Fruit fly (Drosophila melanogaster) whole organism, embryonic: ENCODE measurements around the gene CG11836.

Experiments
- CG10543 ChIP-seq: fragments of 200-800 bp; sonication (Bioruptor generic); optimal IDR thresholded peaks from 3 replicates; lab custom pipeline; 2017; ENCODE audit warnings: missing biosample characterization, mild to moderate bottlenecking, missing genetic modification characterization, moderate library complexity
- CG12104 ChIP-seq: fragments of 200-800 bp; sonication (Bioruptor generic); optimal IDR thresholded peaks from 3 replicates; lab custom pipeline; 2016; ENCODE audit warnings: missing biosample characterization, missing genetic modification characterization
- CG13287 ChIP-seq: fragments of 200-800 bp; sonication (Bioruptor generic); IDR thresholded peaks from 2 replicates; pipeline ENCODE4 v1.3.6; 2022; ENCODE audit warnings: missing biosample characterization, missing genetic modification characterization; ENCODE audit not compliant: partially characterized antibody
- CG13894 ChIP-seq: fragments of 200-800 bp; sonication (Bioruptor generic); optimal IDR thresholded peaks from 3 replicates; lab custom pipeline; 2018; ENCODE audit warnings: missing biosample characterization, mild to moderate bottlenecking, missing genetic modification characterization, moderate library complexity
- CG15696 ChIP-seq: fragments of 200-800 bp; sonication (Bioruptor generic); optimal IDR thresholded peaks from 2 replicates; lab custom pipeline; 2019; ENCODE audit warnings: missing biosample characterization, mild to moderate bottlenecking, missing genetic modification characterization, moderate library complexity
- CG1602 ChIP-seq: fragments of 200-800 bp; sonication (Bioruptor generic); optimal IDR thresholded peaks from 3 replicates; lab custom pipeline; 2016; ENCODE audit warnings: missing biosample characterization, missing genetic modification characterization
- CG16779 ChIP-seq: fragments of 200-800 bp; sonication (Bioruptor generic); IDR thresholded peaks from 2 replicates; pipeline ENCODE4 v1.3.6; 2022; ENCODE audit warnings: missing biosample characterization, missing genetic modification characterization
- CG17186 ChIP-seq: fragments of 200-800 bp; sonication (Bioruptor generic); optimal IDR thresholded peaks from 3 replicates; lab custom pipeline; 2017; ENCODE audit warnings: missing biosample characterization, missing genetic modification reagents, missing genetic modification characterization
- CG17612 ChIP-seq: fragments of 200-800 bp; sonication (Bioruptor generic); IDR thresholded peaks from 2 replicates; pipeline ENCODE4 v1.3.6; 2022; ENCODE audit warnings: missing biosample characterization, missing genetic modification characterization
- CG18011 ChIP-seq: fragments of 200-800 bp; sonication (Bioruptor generic); optimal IDR thresholded peaks from 2 replicates; lab custom pipeline; 2017; ENCODE audit warnings: missing biosample characterization, missing genetic modification characterization, mild to moderate bottlenecking, moderate library complexity, missing genotype
- CG32532 ChIP-seq: fragments of 200-800 bp; sonication (Bioruptor generic); IDR thresholded peaks from 2 replicates; pipeline ENCODE4 v1.3.6; 2022; ENCODE audit warnings: missing biosample characterization, missing genetic modification characterization
- CG34224 ChIP-seq: fragments of 200-800 bp; sonication (Bioruptor generic); IDR thresholded peaks from 3 replicates; pipeline ENCODE4 v1.3.6; 2022; ENCODE audit warnings: missing biosample characterization, missing genetic modification characterization; ENCODE audit not compliant: partially characterized antibody
- CG4282 ChIP-seq: fragments of 200-800 bp; sonication (Bioruptor generic); optimal IDR thresholded peaks from 2 replicates; lab custom pipeline; 2016; ENCODE audit warnings: missing biosample characterization, missing genetic modification characterization
- CG4617 ChIP-seq: fragments of 200-800 bp; sonication (Bioruptor generic); optimal IDR thresholded peaks from 3 replicates; lab custom pipeline; 2016; ENCODE audit warnings: missing biosample characterization, missing genetic modification characterization, borderline replicate concordance
- CG4707 ChIP-seq: fragments of 200-800 bp; sonication (Bioruptor generic); optimal IDR thresholded peaks from 2 replicates; lab custom pipeline; 2018; ENCODE audit warnings: missing biosample characterization, mild to moderate bottlenecking, missing genetic modification characterization, moderate library complexity
- CG4730 ChIP-seq: fragments of 200-800 bp; sonication (Bioruptor generic); IDR thresholded peaks from 2 replicates; pipeline ENCODE4 v1.3.6; 2022; ENCODE audit warnings: missing biosample characterization, missing genetic modification characterization
- CG6791 ChIP-seq: fragments of 200-800 bp; sonication (Bioruptor generic); IDR thresholded peaks from 3 replicates; pipeline ENCODE4 v1.3.6; 2022; ENCODE audit warnings: missing biosample characterization, missing genetic modification characterization; ENCODE audit not compliant: partially characterized antibody
- CG7271 ChIP-seq: fragments of 200-800 bp; sonication (Bioruptor generic); optimal IDR thresholded peaks from 2 replicates; lab custom pipeline; 2018; ENCODE audit warnings: missing biosample characterization, mild to moderate bottlenecking, missing genetic modification characterization, moderate library complexity
- CG8281 ChIP-seq: fragments of 200-800 bp; sonication (Bioruptor generic); optimal IDR thresholded peaks from 2 replicates; lab custom pipeline; 2018; ENCODE audit warnings: missing biosample characterization, mild to moderate bottlenecking, missing genetic modification characterization, moderate library complexity
- CG9215 ChIP-seq: fragments of 200-800 bp; sonication (Bioruptor generic); IDR thresholded peaks from 2 replicates; pipeline ENCODE4 v1.3.6; 2022; ENCODE audit warnings: missing biosample characterization, missing genetic modification characterization
- Dll ChIP-seq: fragments of 200-800 bp; sonication (Bioruptor generic); IDR thresholded peaks from 4 replicates; pipeline ENCODE4 v1.3.6; 2022; ENCODE audit warnings: missing biosample characterization, missing genetic modification characterization; ENCODE audit not compliant: partially characterized antibody
- Eip74EF ChIP-seq, 2 experiments: fragments of 200-800 bp in 1 of 2; fragments of >200 bp in 1 of 2; sonication (Bioruptor generic) in 1 of 2; optimal IDR thresholded peaks; 2 replicates each; lab custom pipeline; 2017 to 2019; ENCODE audit warnings: missing biosample characterization in 2 of 2, missing genetic modification characterization in 2 of 2, mild to moderate bottlenecking in 1 of 2, moderate library complexity in 1 of 2
- Ets65A ChIP-seq: fragments of 200-800 bp; sonication (Bioruptor generic); peaks from one replicate; lab custom pipeline; 2016; ENCODE audit warnings: missing biosample characterization, missing genetic modification characterization
- Gsc ChIP-seq: fragments of 200-800 bp; sonication (Bioruptor generic); IDR thresholded peaks from 2 replicates; pipeline ENCODE4 v1.3.6; 2022; ENCODE audit warnings: missing biosample characterization, missing genetic modification characterization
- Hmr ChIP-seq: fragments of 200-800 bp; sonication (Bioruptor generic); optimal IDR thresholded peaks from 3 replicates; lab custom pipeline; 2017; ENCODE audit warnings: mild to moderate bottlenecking, missing biosample characterization, missing genetic modification reagents, missing genetic modification characterization
- Hr3 ChIP-seq: fragments of 200-800 bp; sonication (Bioruptor generic); optimal IDR thresholded peaks from 3 replicates; lab custom pipeline; 2016; ENCODE audit warnings: missing biosample characterization, missing genetic modification characterization
- Mad ChIP-seq: fragments of 200-800 bp; sonication (Bioruptor generic); optimal IDR thresholded peaks from 2 replicates; lab custom pipeline; 2016; ENCODE audit warnings: missing biosample characterization, missing genetic modification characterization
- Meics ChIP-seq: fragments of 200-800 bp; sonication (Bioruptor generic); optimal IDR thresholded peaks from 2 replicates; lab custom pipeline; 2017; ENCODE audit warnings: missing biosample characterization, mild to moderate bottlenecking, missing genetic modification characterization
- Rfx ChIP-seq: fragments of 200-800 bp; sonication (Bioruptor generic); IDR thresholded peaks from 2 replicates; pipeline ENCODE4 v1.3.6; 2022; ENCODE audit warnings: missing biosample characterization, missing genetic modification characterization
- Sry-δ ChIP-seq: fragments of 200-800 bp; sonication (Bioruptor generic); optimal IDR thresholded peaks from 2 replicates; lab custom pipeline; 2016; ENCODE audit warnings: missing biosample characterization, missing genetic modification characterization
- Ssrp ChIP-seq: fragments of 200-800 bp; sonication (Bioruptor generic); optimal IDR thresholded peaks from 2 replicates; lab custom pipeline; 2018; ENCODE audit warnings: missing biosample characterization, mild to moderate bottlenecking, missing genetic modification characterization, moderate library complexity
- Trl ChIP-seq, 3 experiments: fragments of >200 bp in 2 of 3; fragments of 200-800 bp in 1 of 3; sonication (Bioruptor generic) in 1 of 3; optimal IDR thresholded peaks; 2 replicates in 1 of 3; 3 replicates in 2 of 3; lab custom pipeline; 2016 to 2017; ENCODE audit warnings: missing biosample characterization in 1 of 3, missing genetic modification characterization in 1 of 3
- Xbp1 ChIP-seq: fragments of 200-800 bp; sonication (Bioruptor generic); optimal IDR thresholded peaks from 3 replicates; lab custom pipeline; 2016; ENCODE audit warnings: missing biosample characterization, mild to moderate bottlenecking, missing genetic modification characterization
- YL-1 ChIP-seq: fragments of 200-800 bp; sonication (Bioruptor generic); optimal IDR thresholded peaks from 3 replicates; lab custom pipeline; 2017; ENCODE audit warnings: missing biosample characterization, mild to moderate bottlenecking, missing genetic modification characterization
- ase ChIP-seq: fragments of 200-800 bp; sonication (Bioruptor generic); IDR thresholded peaks from 3 replicates; pipeline ENCODE4 v1.3.6; 2022; ENCODE audit warnings: missing biosample characterization, missing genetic modification characterization
- az2 ChIP-seq: fragments of 200-800 bp; sonication (Bioruptor generic); optimal IDR thresholded peaks from 3 replicates; lab custom pipeline; 2016; ENCODE audit warnings: missing biosample characterization, missing genetic modification characterization
- ci ChIP-seq: fragments of 200-800 bp; sonication (Bioruptor generic); IDR thresholded peaks from 3 replicates; pipeline ENCODE4 v1.3.6; 2022; ENCODE audit warnings: missing biosample characterization, missing genetic modification characterization
- fru ChIP-seq: fragments of >200 bp; optimal IDR thresholded peaks from 2 replicates; lab custom pipeline; 2017
- ftz-f1 ChIP-seq: fragments of 200-800 bp; sonication (Bioruptor generic); optimal IDR thresholded peaks from 2 replicates; lab custom pipeline; 2016; ENCODE audit warnings: missing biosample characterization, missing genetic modification characterization
- gro ChIP-seq: fragments of 200-800 bp; sonication (Bioruptor generic); optimal IDR thresholded peaks from 2 replicates; lab custom pipeline; 2016; ENCODE audit warnings: missing biosample characterization, missing genetic modification characterization
- gsb ChIP-seq: fragments of 200-800 bp; sonication (Bioruptor generic); IDR thresholded peaks from 2 replicates; pipeline ENCODE4 v1.3.6; 2022; ENCODE audit warnings: missing biosample characterization, missing genetic modification characterization
- gsb-n ChIP-seq: fragments of 200-800 bp; sonication (Bioruptor generic); optimal IDR thresholded peaks from 3 replicates; lab custom pipeline; 2018; ENCODE audit warnings: missing biosample characterization, mild to moderate bottlenecking, missing genetic modification characterization
- ind ChIP-seq: fragments of 200-800 bp; sonication (Bioruptor generic); optimal IDR thresholded peaks from 3 replicates; lab custom pipeline; 2016; ENCODE audit warnings: missing biosample characterization, missing genetic modification characterization
- inv ChIP-seq: fragments of 200-800 bp; sonication (Bioruptor generic); IDR thresholded peaks from 2 replicates; pipeline ENCODE4 v1.3.6; 2022; ENCODE audit warnings: missing biosample characterization, missing genetic modification characterization; ENCODE audit not compliant: partially characterized antibody
- nmo ChIP-seq: fragments of 200-800 bp; sonication (Bioruptor generic); optimal IDR thresholded peaks from 2 replicates; lab custom pipeline; 2018; ENCODE audit warnings: missing biosample characterization, mild to moderate bottlenecking, missing genetic modification characterization, moderate library complexity
- repo ChIP-seq: fragments of 200-800 bp; sonication (Bioruptor generic); optimal IDR thresholded peaks from 2 replicates; lab custom pipeline; 2016; ENCODE audit warnings: missing biosample characterization, missing genetic modification characterization
- sens-2 ChIP-seq: fragments of 200-800 bp; sonication (Bioruptor generic); IDR thresholded peaks from 2 replicates; pipeline ENCODE4 v1.3.6; 2022; ENCODE audit warnings: missing biosample characterization, missing genetic modification characterization
- sima ChIP-seq: fragments of 200-800 bp; sonication (Bioruptor generic); optimal IDR thresholded peaks from 2 replicates; lab custom pipeline; 2016; ENCODE audit warnings: missing biosample characterization, missing genetic modification characterization
- sna ChIP-seq: fragments of 200-800 bp; sonication (Bioruptor generic); IDR thresholded peaks from 2 replicates; pipeline ENCODE4 v1.3.6; 2022; ENCODE audit warnings: missing biosample characterization, missing genetic modification characterization; ENCODE audit not compliant: partially characterized antibody
- tio ChIP-seq: fragments of 200-800 bp; sonication (Bioruptor generic); optimal IDR thresholded peaks from 2 replicates; lab custom pipeline; 2017; ENCODE audit warnings: missing biosample characterization, missing genetic modification characterization, inconsistent platforms

CG11836 gene

DNA sequence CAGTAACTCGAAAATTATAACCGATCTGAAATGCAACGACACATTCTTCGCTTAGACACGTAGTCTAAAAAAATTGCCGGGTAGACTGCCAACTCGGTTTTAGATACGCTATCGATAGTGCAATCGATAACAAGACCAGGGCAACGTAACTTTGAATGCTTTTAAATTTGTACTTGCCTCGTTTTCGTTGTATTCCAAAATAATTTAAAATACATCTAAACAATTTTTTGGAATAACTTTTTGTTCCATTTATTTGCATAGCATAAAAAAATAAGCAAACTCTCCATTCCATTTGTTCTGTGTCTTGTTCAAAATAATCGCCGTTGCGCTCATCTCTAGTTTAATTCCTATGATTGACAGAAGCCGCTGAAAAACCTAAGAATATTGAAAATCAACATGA is 1.4 kb upstream of the CG11836 start, which contains the start of the genes Stt3B and CG11839 (continued):
- TF ChIP-seq nmo (peak; percentile 88), sens-2 (GFP tag; lab: Robert Waterston, UW) (no peak), inv (GFP tag; lab: Robert Waterston, UW) (peak; percentile 89), Rfx (GFP tag; lab: Robert Waterston, UW) (peak; percentile 82; the same call in 1 of the 2 replicates), repo (peak; percentile 49), CG32532 (GFP tag; lab: Robert Waterston, UW) (peak; percentile 69; the same call in 1 of the 2 replicates), ftz-f1 (GFP tag; lab: Kevin White, UChicago) (peak; percentile 25), CG17186 (GFP tag; lab: Kevin White, UChicago) (peak; percentile 41), CG4730 (GFP tag; lab: Robert Waterston, UW) (peak; percentile 46; the same call in 1 of the 2 replicates), CG4282 (GFP tag; lab: Kevin White, UChicago) (peak; percentile 67), gsb-n (tag; lab: Kevin White, UChicago) (no peak), CG8281 (tag; lab: Kevin White, UChicago) (no peak), ci (no peak), CG16779 (GFP tag; lab: Robert Waterston, UW) (no peak), CG34224 (GFP tag; lab: Robert Waterston, UW) (peak; percentile 93), CG18011 (peak; percentile 46), CG1602 (GFP tag; lab: Kevin White, UChicago) (peak; percentile 69), Meics (GFP tag; lab: Kevin White, UChicago) (no peak), CG12104 (GFP tag; lab: Kevin White, UChicago) (peak; percentile 62), Dll (GFP tag; lab: Robert Waterston, UW) (peak; percentile 97), ase (GFP tag; lab: Robert Waterston, UW) (no peak; the same call in 2 of the 3 replicates), CG4707 (no peak), YL-1 (GFP tag; lab: Kevin White, UChicago) (peak; percentile 79), Mad (GFP tag; lab: Kevin White, UChicago) (peak; percentile 72), fru (lab: Kevin White, UChicago) (no peak), CG15696 (tag; lab: Kevin White, UChicago) (peak; percentile 58), az2 (GFP tag; lab: Kevin White, UChicago) (peak; percentile 66), CG4617 (GFP tag; lab: Kevin White, UChicago) (peak; percentile 94), Hr3 (peak; percentile 78), CG6791 (GFP tag; lab: Robert Waterston, UW) (peak; percentile 82), Trl (optimal IDR thresholded peaks at IDR 0.05; lab: Kevin White, UChicago) (no peak), Trl (GFP tag; optimal IDR thresholded peaks at IDR 0.05; lab: Kevin White, UChicago) (peak; percentile 84), Hmr (GFP tag; lab: Kevin White, UChicago) (no peak), gro (peak; percentile 79), Ets65A (GFP tag; lab: Kevin White, UChicago) (peak; percentile 97), Xbp1 (GFP tag; lab: Kevin White, UChicago) (peak; percentile 95), CG9215 (GFP tag; lab: Robert Waterston, UW) (no peak), CG17612 (no peak), CG13287 (GFP tag; lab: Robert Waterston, UW) (peak; percentile 96), CG7271 (tag; lab: Kevin White, UChicago) (peak; percentile 11), gsb (GFP tag; lab: Robert Waterston, UW) (no peak), tio (GFP tag; lab: Kevin White, UChicago) (no peak), CG13894 (tag; lab: Kevin White, UChicago) (no peak), Sry-δ (peak; percentile 97), Ssrp (tag; lab: Kevin White, UChicago) (peak; percentile 54), CG10543 (GFP tag; lab: Kevin White, UChicago) (no peak), Gsc (no peak), Eip74EF (GFP tag; optimal IDR thresholded peaks at IDR 0.05; lab: Kevin White, UChicago) (no peak), sna (GFP tag; lab: Robert Waterston, UW) (peak; percentile 93), sima (GFP tag; lab: Kevin White, UChicago) (peak; percentile 10), ind (peak; percentile 81)
